Worm (Caenorhabditis elegans) whole organism, mixed stage, embryonic: ENCODE measurements around the gene nhr-61.
A peak's percentile ranks its signal among the peaks of the same experiment; 100 is the strongest.

Experiments
- M03D4.4 ChIP-seq: sonication (generic microtip); optimal IDR thresholded peaks from 2 replicates; lab custom pipeline; 2017; ENCODE audit warnings: mild to moderate bottlenecking, missing genetic modification characterization, missing compliant biosample characterization
- bed-3 ChIP-seq: fragments of 200-800 bp; sonication (Bioruptor generic); optimal IDR thresholded peaks from 3 replicates; lab custom pipeline; 2018; ENCODE audit warnings: mild to moderate bottlenecking, missing genetic modification characterization, moderate library complexity, missing compliant biosample characterization
- ceh-39 ChIP-seq: fragments of 150-350 bp; optimal IDR thresholded peaks from 2 replicates; lab custom pipeline; 2014; ENCODE audit warnings: missing biosample characterization, missing genetic modification characterization
- ceh-43 ChIP-seq: fragments of 200-800 bp; sonication (Bioruptor generic); optimal IDR thresholded peaks from 2 replicates; lab custom pipeline; 2018; ENCODE audit warnings: mild to moderate bottlenecking, missing genetic modification characterization, moderate library complexity, missing compliant biosample characterization
- ceh-83 ChIP-seq: fragments of 200-800 bp; sonication (Bioruptor generic); optimal IDR thresholded peaks from 2 replicates; lab custom pipeline; 2018; ENCODE audit warnings: mild to moderate bottlenecking, missing genetic modification characterization, missing compliant biosample characterization
- ces-1 ChIP-seq: fragments of 150-350 bp; optimal IDR thresholded peaks from 2 replicates; lab custom pipeline; 2014; ENCODE audit warnings: missing biosample characterization, missing genetic modification reagents, missing genetic modification characterization
- cnd-1 ChIP-seq: fragments of 200-800 bp; sonication (Bioruptor generic); optimal IDR thresholded peaks from 2 replicates; lab custom pipeline; 2018; ENCODE audit warnings: mild to moderate bottlenecking, missing genetic modification characterization, missing compliant biosample characterization
- drap-1 ChIP-seq: fragments of 200-800 bp; sonication (Bioruptor generic); optimal IDR thresholded peaks from 3 replicates; lab custom pipeline; 2018; ENCODE audit warnings: mild to moderate bottlenecking, missing genetic modification characterization, missing compliant biosample characterization
- elt-1 ChIP-seq: sonication (generic microtip); optimal IDR thresholded peaks from 2 replicates; lab custom pipeline; 2017; ENCODE audit warnings: missing genetic modification characterization, mild to moderate bottlenecking, missing compliant biosample characterization, antibody characterized with exemption, moderate library complexity, borderline replicate concordance; ENCODE audit not compliant: insufficient read depth
- flh-1 ChIP-seq: fragments of 200-800 bp; sonication (Bioruptor generic); optimal IDR thresholded peaks from 2 replicates; lab custom pipeline; 2018; ENCODE audit warnings: mild to moderate bottlenecking, missing genetic modification characterization, moderate library complexity, missing compliant biosample characterization
- ham-2 ChIP-seq: fragments of 200-800 bp; sonication (Bioruptor generic); optimal IDR thresholded peaks from 2 replicates; lab custom pipeline; 2018; ENCODE audit warnings: mild to moderate bottlenecking, missing genetic modification characterization, missing compliant biosample characterization
- lin-32 ChIP-seq: fragments of 200-800 bp; sonication (Bioruptor generic); optimal IDR thresholded peaks from 2 replicates; lab custom pipeline; 2018; ENCODE audit warnings: mild to moderate bottlenecking, missing genetic modification characterization, missing compliant biosample characterization
- mab-5 ChIP-seq: fragments of 150-350 bp; optimal IDR thresholded peaks from 2 replicates; lab custom pipeline; 2014; ENCODE audit warnings: missing biosample characterization, missing genetic modification characterization
- mep-1 ChIP-seq: fragments of 150-350 bp; optimal IDR thresholded peaks from 2 replicates; lab custom pipeline; 2017; ENCODE audit warnings: missing biosample characterization, missing genetic modification reagents, missing genetic modification characterization, inconsistent platforms
- mls-2 ChIP-seq: sonication (generic microtip); optimal IDR thresholded peaks from 2 replicates; lab custom pipeline; 2016; ENCODE audit warnings: mild to moderate bottlenecking, missing genetic modification characterization, moderate library complexity, missing compliant biosample characterization
- nhr-12 ChIP-seq: fragments of 150-350 bp; optimal IDR thresholded peaks from 2 replicates; lab custom pipeline; 2014; ENCODE audit warnings: missing biosample characterization, missing genetic modification characterization
- nhr-2 ChIP-seq: fragments of 150-350 bp; optimal IDR thresholded peaks from 2 replicates; lab custom pipeline; 2014; ENCODE audit warnings: missing biosample characterization, missing genetic modification characterization
- nhr-237 ChIP-seq: fragments of 150-350 bp; optimal IDR thresholded peaks from 2 replicates; lab custom pipeline; 2014; ENCODE audit warnings: missing biosample characterization, missing genetic modification characterization
- nhr-28 ChIP-seq: fragments of 150-350 bp; optimal IDR thresholded peaks from 2 replicates; lab custom pipeline; 2014; ENCODE audit warnings: missing biosample characterization, missing genetic modification characterization
- pha-4 ChIP-seq: fragments of 150-350 bp; optimal IDR thresholded peaks from 2 replicates; lab custom pipeline; 2018; ENCODE audit warnings: missing biosample characterization, missing genetic modification reagents, missing genetic modification characterization
- sptf-1 ChIP-seq: sonication (generic microtip); optimal IDR thresholded peaks from 2 replicates; lab custom pipeline; 2017; ENCODE audit warnings: mild to moderate bottlenecking, missing genetic modification characterization, moderate library complexity, missing compliant biosample characterization
- tbx-8 ChIP-seq: fragments of 200-800 bp; sonication (Bioruptor generic); optimal IDR thresholded peaks from 2 replicates; lab custom pipeline; 2018; ENCODE audit warnings: mild to moderate bottlenecking, missing genetic modification characterization, moderate library complexity, missing compliant biosample characterization
- unc-120 ChIP-seq: sonication (generic microtip); optimal IDR thresholded peaks from 2 replicates; lab custom pipeline; 2017; ENCODE audit warnings: missing genetic modification characterization, missing compliant biosample characterization; ENCODE audit not compliant: poor library complexity, severe bottlenecking
- unc-39 ChIP-seq: fragments of 150-350 bp; optimal IDR thresholded peaks from 2 replicates; lab custom pipeline; 2014; ENCODE audit warnings: missing biosample characterization, missing genetic modification characterization
- unc-62 ChIP-seq: fragments of 150-350 bp; optimal IDR thresholded peaks from 2 replicates; lab custom pipeline; 2014; ENCODE audit warnings: missing biosample characterization, missing genetic modification reagents, missing genetic modification characterization
- zip-8 ChIP-seq: fragments of 150-350 bp; optimal IDR thresholded peaks from 2 replicates; lab custom pipeline; 2014; ENCODE audit warnings: missing biosample characterization, missing genetic modification characterization
- ztf-11 ChIP-seq: fragments of 150-350 bp; optimal IDR thresholded peaks from 2 replicates; lab custom pipeline; 2014; ENCODE audit warnings: missing biosample characterization, missing genetic modification characterization

The nhr-61 gene

DNA sequence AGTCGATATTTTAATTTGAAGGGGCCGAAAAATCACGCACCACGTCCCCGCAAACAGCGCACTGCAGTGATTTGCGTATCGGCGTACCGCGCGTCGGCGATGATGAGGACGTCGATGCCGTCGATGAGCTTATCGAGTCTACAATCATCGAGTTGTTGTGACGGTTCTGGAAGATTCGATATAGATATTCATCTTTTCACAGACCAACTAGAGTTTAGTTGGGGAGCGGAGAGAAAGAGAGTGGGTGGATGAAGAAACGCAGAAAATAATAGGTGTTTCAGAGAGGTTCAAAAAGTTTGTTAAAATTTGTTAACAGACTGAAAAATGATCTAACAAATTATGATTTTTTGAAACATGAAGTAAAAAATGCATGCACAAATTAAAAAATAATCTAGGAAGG lies at the start of gene nhr-61:
Gene nhr-61 (minus strand): TSS at position 168 of the 400 bp plus-strand sequence.
- TF ChIP-seq mls-2 (no peak), elt-1 (tag; lab: Kevin White, UChicago) (peak; percentile 73), ceh-83 (GFP tag; lab: Kevin White, UChicago) (no peak)

DNA sequence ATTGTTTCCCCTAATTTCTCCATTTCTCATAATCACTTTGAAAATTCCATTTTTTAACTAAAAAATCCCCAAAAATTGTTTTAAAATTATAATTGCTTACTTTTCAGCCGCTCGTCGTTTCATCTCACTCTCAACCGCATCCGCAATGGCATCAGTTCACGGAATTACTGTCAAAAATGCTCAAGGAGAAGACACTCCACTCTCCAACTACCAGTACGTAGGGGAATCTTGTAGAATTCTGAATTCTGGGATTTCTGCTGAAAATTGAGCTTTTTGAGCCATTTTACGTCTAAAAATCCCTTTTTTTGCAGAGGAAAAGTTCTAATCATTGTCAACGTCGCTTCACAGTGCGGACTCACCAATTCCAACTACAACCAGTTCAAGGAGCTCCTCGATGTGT lies 49.2 kb upstream of the nhr-61 start:
- no peak for TF ChIP-seq mls-2
- no peak for TF ChIP-seq ham-2 (GFP tag; lab: Kevin White, UChicago)
- no peak for TF ChIP-seq nhr-237 (tag; lab: Kevin White, UChicago)
- no peak for TF ChIP-seq unc-120 (tag; lab: Kevin White, UChicago)
- no peak for TF ChIP-seq zip-8
- TF ChIP-seq ces-1: no peak
- TF ChIP-seq ztf-11 (tag; lab: Kevin White, UChicago): no peak
- no peak for TF ChIP-seq nhr-28 (tag; lab: Kevin White, UChicago)
- TF ChIP-seq bed-3 (GFP tag; lab: Kevin White, UChicago): no peak
- TF ChIP-seq ceh-83 (GFP tag; lab: Kevin White, UChicago): no peak
- TF ChIP-seq sptf-1 (tag; lab: Kevin White, UChicago): no peak

DNA sequence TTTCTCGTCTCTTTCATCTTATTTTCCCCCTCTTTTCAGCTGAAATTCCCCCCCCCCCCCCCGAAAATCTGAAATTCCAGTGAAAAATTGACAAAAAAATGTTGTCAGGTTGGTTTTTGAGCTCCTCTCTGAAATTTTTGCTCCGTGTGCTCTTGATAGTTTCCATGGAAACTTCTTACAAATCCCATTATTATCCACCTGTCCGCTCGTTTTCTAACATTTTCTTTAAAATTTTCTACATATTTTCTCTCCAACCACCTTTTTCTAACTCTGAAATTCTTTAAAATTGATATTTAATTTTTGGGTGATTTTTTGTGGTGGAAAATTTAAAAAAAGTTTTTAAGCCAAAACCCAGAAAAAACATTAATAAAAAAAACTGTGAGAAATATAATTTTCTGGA lies 48.3 kb upstream of the nhr-61 start, which contains the start of gene gpx-2:
Gene gpx-2 (plus strand): TSS at position 99 of the 400 bp plus-strand sequence.
- TF ChIP-seq zip-8 (no peak), ceh-43 (GFP tag; lab: Kevin White, UChicago) (no peak), M03D4.4 (no peak)

DNA sequence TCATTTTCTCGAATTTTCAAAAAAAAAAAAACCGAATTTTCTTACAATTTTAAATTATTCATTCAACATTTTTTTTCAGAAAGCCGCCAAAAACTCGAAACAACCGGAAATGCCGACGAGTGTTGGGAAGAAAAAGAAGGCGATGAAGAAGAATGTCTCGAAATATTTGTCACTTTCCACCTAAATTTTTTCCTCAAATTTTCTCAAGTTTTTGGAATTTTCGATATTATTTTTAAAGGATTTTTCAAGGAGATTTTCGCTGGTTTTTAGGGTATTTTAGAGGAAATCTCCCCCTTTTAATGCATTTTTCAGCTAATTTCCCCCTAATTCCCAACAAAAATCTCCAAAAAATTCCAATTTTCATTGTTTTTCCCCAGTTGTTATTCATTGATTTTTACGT lies 47.8 kb upstream of the nhr-61 start:
- no peak for TF ChIP-seq M03D4.4
- TF ChIP-seq pha-4 (tag; lab: Kevin White, UChicago): no peak
- TF ChIP-seq nhr-12 (tag; lab: Kevin White, UChicago): no peak
- no peak for TF ChIP-seq flh-1

DNA sequence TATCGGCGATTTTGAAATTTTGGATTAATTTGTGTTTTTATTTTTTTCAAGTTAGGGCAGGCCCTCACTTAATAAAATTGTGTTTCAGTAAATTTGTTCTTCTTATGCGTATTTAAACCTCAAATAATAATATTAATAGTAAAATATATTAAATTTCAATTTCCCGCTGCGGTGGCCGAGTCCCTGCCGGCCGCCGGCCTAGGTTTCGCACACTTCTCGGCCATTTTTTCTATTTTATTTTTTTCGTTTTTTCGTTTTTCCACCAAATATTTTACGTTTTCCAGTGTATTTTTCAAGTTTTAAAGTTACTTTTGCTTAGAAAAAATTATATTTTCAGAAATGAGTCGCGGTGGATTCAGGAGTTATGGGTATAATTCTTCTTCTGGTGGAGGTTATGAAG lies 38.6 kb upstream of the nhr-61 start, which contains the start of gene rbm-28:
Gene rbm-28 (plus strand): TSS at position 338 of the 400 bp plus-strand sequence.
- TF ChIP-seq mep-1: peak; percentile 9
- peak; percentile 33 for TF ChIP-seq ces-1
- no peak for TF ChIP-seq unc-39
- no peak for TF ChIP-seq flh-1
- peak; percentile 26 for TF ChIP-seq sptf-1 (tag; lab: Kevin White, UChicago)

DNA sequence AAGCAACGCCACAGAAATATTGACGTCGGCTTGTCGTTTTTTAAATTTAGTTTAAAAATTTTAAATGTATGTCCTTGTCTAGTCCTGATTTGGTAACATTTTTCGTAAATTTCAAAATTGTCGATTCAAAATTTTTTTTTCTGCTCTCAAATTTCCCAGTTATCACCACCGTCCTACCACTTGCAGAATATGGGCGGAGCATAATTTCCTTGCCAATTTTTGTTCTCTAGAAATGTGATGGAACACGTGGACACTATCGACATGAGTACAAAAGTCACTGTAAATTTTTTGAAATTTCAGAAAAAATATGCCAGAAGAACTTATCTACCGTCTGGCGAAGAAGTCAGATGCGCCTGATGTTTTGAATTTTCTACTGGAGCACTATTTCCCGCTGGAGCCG lies 36.9 kb upstream of the nhr-61 start, which contains the start of gene R05H10.7:
Gene R05H10.7 (plus strand): TSS at position 301 of the 400 bp plus-strand sequence.
- no peak for TF ChIP-seq mls-2
- TF ChIP-seq nhr-2: no peak
- TF ChIP-seq ceh-83 (GFP tag; lab: Kevin White, UChicago): no peak

DNA sequence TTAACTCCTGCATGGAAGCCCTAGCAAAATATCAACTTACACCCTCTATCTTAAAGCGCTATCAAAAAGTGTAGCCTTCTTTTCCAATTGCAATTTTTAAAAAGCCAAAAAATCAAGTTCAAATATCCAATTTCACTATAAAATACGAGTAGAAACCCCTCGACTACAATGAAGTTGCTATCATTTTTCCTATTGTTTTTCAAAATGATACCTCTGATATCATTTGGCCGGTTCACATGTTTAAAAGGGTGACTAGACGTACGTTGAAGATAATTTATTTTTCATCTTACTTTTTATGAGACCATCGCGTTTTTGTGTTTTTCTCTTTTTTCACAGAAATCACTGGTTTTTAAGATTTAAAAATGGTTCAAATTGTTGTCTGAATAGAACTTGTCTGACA lies 33.1 kb upstream of the nhr-61 start, which contains the start of gene R05H10.1:
Gene R05H10.1 (plus strand): TSS at position 334 of the 400 bp plus-strand sequence.
- TF ChIP-seq unc-62: no peak
- no peak for TF ChIP-seq zip-8
- no peak for TF ChIP-seq ceh-43 (GFP tag; lab: Kevin White, UChicago)
- TF ChIP-seq mep-1: no peak
- no peak for TF ChIP-seq ztf-11 (tag; lab: Kevin White, UChicago)
- TF ChIP-seq cnd-1 (tag; lab: Kevin White, UChicago): no peak
- no peak for TF ChIP-seq flh-1
- TF ChIP-seq ceh-83 (GFP tag; lab: Kevin White, UChicago): no peak
- TF ChIP-seq unc-120 (tag; lab: Kevin White, UChicago): no peak
- TF ChIP-seq ceh-39 (tag; lab: Kevin White, UChicago): no peak
- TF ChIP-seq tbx-8 (GFP tag; lab: Kevin White, UChicago): no peak
- TF ChIP-seq drap-1 (GFP tag; lab: Kevin White, UChicago): no peak

DNA sequence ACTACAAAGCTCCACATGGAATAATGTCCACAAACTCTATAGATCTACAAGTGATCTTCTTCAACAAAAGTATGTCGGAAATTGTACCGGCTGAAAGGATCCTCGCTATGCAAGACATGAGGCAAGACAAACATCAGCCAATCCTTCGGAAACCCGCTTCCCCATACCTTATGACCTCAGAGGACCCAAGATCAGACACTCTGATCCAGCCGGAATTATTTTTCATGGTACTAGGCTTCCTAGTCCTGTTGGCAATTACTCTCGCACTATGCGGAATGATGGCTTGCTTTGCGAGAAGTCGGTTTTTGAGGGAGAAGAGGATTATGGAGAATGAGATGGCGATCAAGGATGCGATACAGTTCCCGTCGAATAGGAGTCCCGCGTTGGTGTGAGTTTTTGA lies 31.6 kb upstream of the nhr-61 start:
- TF ChIP-seq lin-32 (GFP tag; lab: Kevin White, UChicago) (no peak), mab-5 (tag; lab: Kevin White, UChicago) (no peak), M03D4.4 (no peak), unc-120 (tag; lab: Kevin White, UChicago) (no peak), tbx-8 (GFP tag; lab: Kevin White, UChicago) (no peak), nhr-2 (no peak), ceh-39 (tag; lab: Kevin White, UChicago) (no peak), cnd-1 (tag; lab: Kevin White, UChicago) (no peak), pha-4 (tag; lab: Kevin White, UChicago) (no peak), unc-62 (no peak)
